Worm (Caenorhabditis elegans) whole organism, young adult: ENCODE results near the gene ugt-65.

ENCODE experiments used
- B0336.3 ChIP-seq: fragments of 200-800 bp; sonication (Bioruptor generic); IDR thresholded peaks from 2 replicates; pipeline ENCODE4 v1.3.6; 2022; ENCODE audit warnings: missing genetic modification characterization, missing compliant biosample characterization
- F49E8.2 ChIP-seq: sonication (generic microtip); optimal IDR thresholded peaks from 3 replicates; lab custom pipeline; 2017; ENCODE audit warnings: missing genetic modification characterization, mild to moderate bottlenecking, missing compliant biosample characterization, antibody characterized with exemption, moderate library complexity; ENCODE audit not compliant: insufficient read depth
- F57A8.1 ChIP-seq: fragments of 200-800 bp; sonication (Bioruptor generic); optimal IDR thresholded peaks from 2 replicates; lab custom pipeline; 2018; ENCODE audit warnings: mild to moderate bottlenecking, missing genetic modification characterization, moderate library complexity, missing compliant biosample characterization
- K11D2.4 ChIP-seq: fragments of 200-800 bp; sonication (Bioruptor generic); IDR thresholded peaks from 2 replicates; pipeline ENCODE4 v1.3.6; 2022; ENCODE audit warnings: missing genetic modification reagents, missing genetic modification characterization, missing compliant biosample characterization
- K12H6.12 ChIP-seq: fragments of 200-800 bp; sonication (Bioruptor generic); optimal IDR thresholded peaks from 2 replicates; lab custom pipeline; 2018; ENCODE audit warnings: mild to moderate bottlenecking, missing genetic modification characterization, missing compliant biosample characterization
- T26A5.8 ChIP-seq: sonication (generic microtip); optimal IDR thresholded peaks from 2 replicates; lab custom pipeline; 2016; ENCODE audit warnings: missing genetic modification characterization, missing compliant biosample characterization
- Y95B8A.8 ChIP-seq: fragments of 200-800 bp; sonication (Bioruptor generic); IDR thresholded peaks from 2 replicates; pipeline ENCODE4 v1.3.6; 2022; ENCODE audit warnings: missing genetic modification reagents, missing genetic modification characterization, missing compliant biosample characterization
- ZK185.1 ChIP-seq: sonication (generic microtip); optimal IDR thresholded peaks from 2 replicates; lab custom pipeline; 2016; ENCODE audit warnings: mild to moderate bottlenecking, missing genetic modification characterization, missing compliant biosample characterization; ENCODE audit not compliant: poor library complexity, severe bottlenecking
- aptf-3 ChIP-seq: fragments of 200-800 bp; sonication (Bioruptor generic); IDR thresholded peaks from 2 replicates; pipeline ENCODE4 v1.3.6; 2022; ENCODE audit warnings: missing genetic modification characterization, missing compliant biosample characterization
- atf-7 ChIP-seq: sonication (generic microtip); optimal IDR thresholded peaks from 2 replicates; lab custom pipeline; 2017; ENCODE audit warnings: mild to moderate bottlenecking, missing genetic modification characterization, missing compliant biosample characterization
- athp-1 ChIP-seq: sonication (generic microtip); optimal IDR thresholded peaks from 2 replicates; lab custom pipeline; 2017; ENCODE audit warnings: mild to moderate bottlenecking, missing genetic modification characterization, missing compliant biosample characterization
- attf-5 ChIP-seq: fragments of 200-800 bp; sonication (Bioruptor generic); optimal IDR thresholded peaks from 2 replicates; lab custom pipeline; 2018; ENCODE audit warnings: mild to moderate bottlenecking, missing genetic modification characterization, missing compliant biosample characterization
- attf-6 ChIP-seq: fragments of 200-800 bp; sonication (Bioruptor generic); IDR thresholded peaks from 2 replicates; pipeline ENCODE4 v1.3.6; 2022; ENCODE audit warnings: missing genetic modification reagents, missing genetic modification characterization, missing compliant biosample characterization
- ccch-3 ChIP-seq: fragments of 200-800 bp; sonication (Bioruptor generic); optimal IDR thresholded peaks from 2 replicates; lab custom pipeline; 2018; ENCODE audit warnings: mild to moderate bottlenecking, missing genetic modification characterization, missing compliant biosample characterization
- cebp-1 ChIP-seq, 2 experiments: fragments of 200-800 bp in 1 of 2; sonication (Bioruptor generic) in 1 of 2; sonication (generic microtip) in 1 of 2; IDR thresholded peaks in 1 of 2; optimal IDR thresholded peaks in 1 of 2; 2 replicates each; pipeline versions ENCODE4 v1.3.6 to Lab custom; 2017 to 2022; ENCODE audit warnings: missing compliant biosample characterization in 2 of 2, missing genetic modification characterization in 2 of 2, mild to moderate bottlenecking in 1 of 2, missing genetic modification reagents in 1 of 2, moderate library complexity in 1 of 2
- ceh-79 ChIP-seq: sonication (generic microtip); optimal IDR thresholded peaks from 2 replicates; lab custom pipeline; 2017; ENCODE audit warnings: mild to moderate bottlenecking, missing genetic modification characterization, missing compliant biosample characterization
- chd-7 ChIP-seq: sonication (generic microtip); optimal IDR thresholded peaks from 2 replicates; lab custom pipeline; 2016; ENCODE audit warnings: mild to moderate bottlenecking, missing genetic modification characterization, moderate library complexity, missing compliant biosample characterization
- egl-18 ChIP-seq: fragments of 200-800 bp; sonication (Bioruptor generic); IDR thresholded peaks from 2 replicates; pipeline ENCODE4 v1.3.6; 2022; ENCODE audit warnings: missing genetic modification reagents, missing genetic modification characterization, missing compliant biosample characterization
- ets-4 ChIP-seq: fragments of 200-800 bp; sonication (Bioruptor generic); optimal IDR thresholded peaks from 2 replicates; lab custom pipeline; 2018; ENCODE audit warnings: mild to moderate bottlenecking, missing genetic modification characterization, missing compliant biosample characterization
- him-1 ChIP-seq: sonication (generic microtip); optimal IDR thresholded peaks from 2 replicates; lab custom pipeline; 2016; ENCODE audit warnings: missing genotype, missing genetic modification reagents, missing genetic modification characterization, missing compliant biosample characterization
- hlh-26 ChIP-seq: fragments of 200-800 bp; sonication (Bioruptor generic); conservative IDR thresholded peaks from 2 replicates; pipeline ENCODE4 v1.3.6; 2022; ENCODE audit warnings: missing genetic modification reagents, missing genetic modification characterization, missing compliant biosample characterization
- hsf-1 ChIP-seq: fragments of 200-800 bp; sonication (Bioruptor generic); IDR thresholded peaks from 2 replicates; pipeline ENCODE4 v1.3.6; 2022; ENCODE audit warnings: missing genetic modification reagents, missing genetic modification characterization, missing compliant biosample characterization
- let-526 ChIP-seq: fragments of 200-800 bp; sonication (Bioruptor generic); IDR thresholded peaks from 2 replicates; pipeline ENCODE4 v1.3.6; 2022; ENCODE audit warnings: missing genetic modification reagents, missing genetic modification characterization, missing compliant biosample characterization
- lin-26 ChIP-seq: fragments of 200-800 bp; sonication (Bioruptor generic); IDR thresholded peaks from 2 replicates; pipeline ENCODE4 v1.3.6; 2022; ENCODE audit warnings: missing genetic modification reagents, missing genetic modification characterization, missing compliant biosample characterization
- lin-54 ChIP-seq: fragments of 200-800 bp; sonication (Bioruptor generic); optimal IDR thresholded peaks from 2 replicates; lab custom pipeline; 2018; ENCODE audit warnings: mild to moderate bottlenecking, missing genetic modification characterization, missing compliant biosample characterization
- lir-1 ChIP-seq: fragments of 200-800 bp; sonication (Bioruptor generic); conservative IDR thresholded peaks from 2 replicates; pipeline ENCODE4 v1.3.6; 2022; ENCODE audit warnings: missing genetic modification reagents, missing genetic modification characterization, missing compliant biosample characterization
- lsl-1 ChIP-seq: fragments of 200-800 bp; sonication (Bioruptor generic); optimal IDR thresholded peaks from 2 replicates; lab custom pipeline; 2018; ENCODE audit warnings: mild to moderate bottlenecking, missing genetic modification characterization, moderate library complexity, missing compliant biosample characterization
- nfyb-1 ChIP-seq: fragments of 200-800 bp; sonication (Bioruptor generic); IDR thresholded peaks from 2 replicates; pipeline ENCODE4 v1.3.6; 2022; ENCODE audit warnings: missing genetic modification reagents, missing genetic modification characterization, missing compliant biosample characterization
- rec-8 ChIP-seq, 2 experiments: sonication (generic microtip); optimal IDR thresholded peaks; 2 replicates each; lab custom pipeline; 2016; ENCODE audit warnings: mild to moderate bottlenecking in 2 of 2, missing genetic modification characterization in 2 of 2, missing genetic modification reagents in 2 of 2, missing genotype in 2 of 2, missing biosample characterization in 1 of 2, missing compliant biosample characterization in 1 of 2, moderate library complexity in 1 of 2
- repo-1 ChIP-seq: sonication (generic microtip); optimal IDR thresholded peaks from 2 replicates; lab custom pipeline; 2017; ENCODE audit warnings: mild to moderate bottlenecking, missing genetic modification characterization, missing compliant biosample characterization
- rpc-1 ChIP-seq, 2 experiments: fragments of 150-350 bp in 1 of 2; sonication (generic microtip) in 1 of 2; optimal IDR thresholded peaks; 2 replicates each; lab custom pipeline; 2014 to 2018; ENCODE audit warnings: missing biosample characterization in 1 of 2, missing genetic modification characterization in 1 of 2, missing genetic modification reagents in 1 of 2, missing genotype in 1 of 2
- sdz-38 ChIP-seq: sonication (generic microtip); optimal IDR thresholded peaks from 2 replicates; lab custom pipeline; 2016; ENCODE audit warnings: missing genotype, missing genetic modification characterization, missing compliant biosample characterization
- snpc-1.1 ChIP-seq: sonication (generic microtip); optimal IDR thresholded peaks from 2 replicates; lab custom pipeline; 2017; ENCODE audit warnings: missing genetic modification characterization, mild to moderate bottlenecking, missing compliant biosample characterization, antibody characterized with exemption, moderate library complexity, missing genotype, missing genetic modification reagents; ENCODE audit not compliant: insufficient read depth
- snpc-1.3 ChIP-seq: sonication (generic microtip); optimal IDR thresholded peaks from 2 replicates; lab custom pipeline; 2017; ENCODE audit warnings: missing genetic modification characterization, mild to moderate bottlenecking, missing compliant biosample characterization, antibody characterized with exemption, moderate library complexity, missing genotype, missing genetic modification reagents; ENCODE audit not compliant: insufficient read depth
- snpc-4 ChIP-seq, 5 experiments: fragments of 150-350 bp in 1 of 5; sonication (generic microtip) in 4 of 5; optimal IDR thresholded peaks; 2 replicates each; lab custom pipeline; 2014 to 2018; ENCODE audit warnings: missing genetic modification characterization in 5 of 5, missing biosample characterization in 3 of 5, antibody characterized with exemption in 2 of 5, mild to moderate bottlenecking in 2 of 5, missing compliant biosample characterization in 2 of 5, missing genotype in 2 of 5, moderate library complexity in 2 of 5, missing genetic modification reagents in 1 of 5
- tbp1 ChIP-seq: fragments of 200-800 bp; sonication (Bioruptor generic); optimal IDR thresholded peaks from 2 replicates; lab custom pipeline; 2018; ENCODE audit warnings: mild to moderate bottlenecking, missing genetic modification characterization, missing compliant biosample characterization
- tlf-1 ChIP-seq: fragments of 200-800 bp; sonication (Bioruptor generic); optimal IDR thresholded peaks from 2 replicates; lab custom pipeline; 2018; ENCODE audit warnings: mild to moderate bottlenecking, missing genetic modification characterization, missing compliant biosample characterization
- unc-130 ChIP-seq: sonication (generic microtip); optimal IDR thresholded peaks from 2 replicates; lab custom pipeline; 2016; ENCODE audit warnings: missing genetic modification reagents, missing genetic modification characterization, missing compliant biosample characterization
- unc-62 ChIP-seq: fragments of 150-350 bp; optimal IDR thresholded peaks from 2 replicates; lab custom pipeline; 2014; ENCODE audit warnings: missing biosample characterization, missing genetic modification reagents, missing genetic modification characterization
- zfh-2 ChIP-seq: fragments of 200-800 bp; sonication (Bioruptor generic); conservative IDR thresholded peaks from 2 replicates; pipeline ENCODE4 v1.3.6; 2022; ENCODE audit warnings: missing genetic modification reagents, missing genetic modification characterization, missing compliant biosample characterization
- ztf-26 ChIP-seq: sonication (generic microtip); optimal IDR thresholded peaks from 2 replicates; lab custom pipeline; 2017; ENCODE audit warnings: missing genetic modification characterization, missing compliant biosample characterization
- ztf-3 ChIP-seq: fragments of 200-800 bp; sonication (Bioruptor generic); optimal IDR thresholded peaks from 2 replicates; lab custom pipeline; 2018; ENCODE audit warnings: mild to moderate bottlenecking, missing genetic modification characterization, missing compliant biosample characterization

The ugt-65 gene

DNA sequence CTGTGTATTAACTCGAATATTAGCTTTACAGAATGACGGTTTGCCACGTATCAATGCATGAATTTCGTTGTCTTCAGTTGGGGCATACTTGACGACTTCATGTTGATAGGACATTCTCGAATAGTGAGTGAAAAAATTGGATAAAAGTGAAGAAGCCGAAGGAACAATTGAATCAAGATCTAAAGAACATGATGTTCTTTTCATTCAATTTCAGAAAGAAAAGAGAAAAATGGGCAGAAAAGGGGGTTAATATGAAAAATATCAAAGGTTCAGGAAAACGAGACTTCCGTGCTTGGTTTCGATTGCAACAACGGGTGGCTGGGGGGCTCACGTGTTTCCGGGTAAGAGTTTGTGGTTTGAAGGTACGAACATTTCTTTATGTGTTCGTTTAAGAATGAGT, 5.9 kb upstream of the ugt-65 start:
- TF ChIP-seq ets-4 (GFP tag; lab: Kevin White, UChicago) = no peak
- no peak for TF ChIP-seq zfh-2 (GFP tag; lab: Robert Waterston, UW)
- TF ChIP-seq ccch-3 (GFP tag; lab: Kevin White, UChicago) = no peak
- TF ChIP-seq egl-18 (GFP tag; lab: Robert Waterston, UW) = no peak
- no peak for TF ChIP-seq snpc-1.3
- no peak for TF ChIP-seq unc-62 (GFP tag; lab: Kevin White, UChicago)
- TF ChIP-seq rec-8 (tag; optimal IDR thresholded peaks at IDR 0.05; lab: Kevin White, UChicago) = no peak
- TF ChIP-seq F57A8.1 (GFP tag; lab: Kevin White, UChicago) = no peak
- TF ChIP-seq F49E8.2 = no peak
- TF ChIP-seq lin-26 (GFP tag; lab: Robert Waterston, UW) = no peak
- TF ChIP-seq snpc-4 (GFP tag; optimal IDR thresholded peaks at IDR 0.05; lab: Kevin White, UChicago) = no peak
- TF ChIP-seq snpc-4 (tag; optimal IDR thresholded peaks at IDR 0.05; lab: Kevin White, UChicago) = no peak
- no peak for TF ChIP-seq ztf-3 (GFP tag; lab: Kevin White, UChicago)

DNA sequence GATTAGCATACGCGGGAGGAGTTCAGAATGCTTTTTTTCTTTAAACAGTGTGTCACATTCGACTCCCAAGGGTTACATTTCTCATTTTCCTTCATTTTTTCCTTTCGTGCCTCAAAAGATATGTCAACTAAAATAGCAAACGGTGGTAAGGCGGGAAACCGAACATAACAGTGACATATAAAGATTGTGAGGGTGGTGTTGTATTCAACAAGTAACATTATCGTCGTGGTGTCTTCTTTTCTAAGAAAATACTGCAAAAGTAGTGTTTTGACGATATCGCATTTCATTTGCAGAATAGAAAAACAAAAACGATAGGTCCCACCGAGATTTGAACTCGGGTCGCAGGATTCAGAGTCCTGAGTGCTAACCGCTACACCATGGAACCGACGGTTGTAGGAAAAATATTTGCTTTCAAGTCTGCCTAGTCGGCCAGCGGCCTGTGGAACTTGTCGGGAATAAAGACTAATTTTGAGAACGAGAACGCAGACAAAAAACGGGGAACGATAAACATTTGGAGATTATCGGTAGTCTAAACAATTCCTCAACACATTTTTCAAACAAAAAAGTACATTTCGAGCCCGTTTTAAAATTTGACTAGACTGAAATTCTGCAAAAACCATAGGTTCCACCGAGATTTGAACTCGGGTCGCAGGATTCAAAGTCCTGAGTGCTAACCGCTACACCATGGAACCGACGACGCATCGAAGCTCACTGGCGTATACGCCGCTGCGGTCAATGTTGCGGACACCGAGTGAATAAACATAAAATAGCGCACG, 3.7 kb upstream of the ugt-65 start:
- peak; percentile 3 for TF ChIP-seq T26A5.8 (tag; lab: Kevin White, UChicago)
- TF ChIP-seq unc-130 (GFP tag; lab: Kevin White, UChicago) = peak; percentile 3
- TF ChIP-seq ccch-3 (GFP tag; lab: Kevin White, UChicago) = no peak
- peak; percentile 12 for TF ChIP-seq chd-7 (tag; lab: Kevin White, UChicago)
- TF ChIP-seq aptf-3 (GFP tag; lab: Robert Waterston, UW) = no peak
- peak; percentile 19 for TF ChIP-seq attf-5 (GFP tag; lab: Kevin White, UChicago)
- TF ChIP-seq ztf-26 = peak; percentile 12
- peak; percentile 13 for TF ChIP-seq lin-54
- TF ChIP-seq attf-6 = 0 out of 2 replicates have a peak, but pooled peaks have one; percentile 40
- TF ChIP-seq cebp-1 (GFP tag; IDR thresholded peaks at IDR 0.05; lab: Robert Waterston, UW) = no peak
- peak; percentile 44 for TF ChIP-seq cebp-1 (tag; optimal IDR thresholded peaks at IDR 0.05; lab: Kevin White, UChicago)
- TF ChIP-seq let-526 = 0 out of 2 replicates have a peak, but pooled peaks have one; percentile 24
- no peak for TF ChIP-seq hlh-26 (GFP tag; lab: Robert Waterston, UW)
- TF ChIP-seq atf-7 (tag; lab: Kevin White, UChicago) = peak; percentile 11
- peak; percentile 77 for TF ChIP-seq lin-26 (GFP tag; lab: Robert Waterston, UW)
- no peak for TF ChIP-seq repo-1 (tag; lab: Kevin White, UChicago)
- peak; percentile 92 for TF ChIP-seq tbp1 (GFP tag; lab: Kevin White, UChicago)
- peak; percentile 86 for TF ChIP-seq snpc-1.1 (tag; lab: Kevin White, UChicago)
- TF ChIP-seq tlf-1 (GFP tag; lab: Kevin White, UChicago) = peak; percentile 18
- peak; percentile 43 for TF ChIP-seq ZK185.1
- peak; percentile 41 for TF ChIP-seq lsl-1 (GFP tag; lab: Kevin White, UChicago)
- TF ChIP-seq sdz-38 = no peak
- peak; percentile 71 for TF ChIP-seq him-1
- TF ChIP-seq B0336.3 (GFP tag; lab: Robert Waterston, UW) = peak; percentile 33; the same call in 1 of the 2 replicates
- TF ChIP-seq rpc-1 (optimal IDR thresholded peaks at IDR 0.05; lab: Kevin White, UChicago) = peak; percentile 71
- TF ChIP-seq rpc-1 (tag; optimal IDR thresholded peaks at IDR 0.05; lab: Kevin White, UChicago) = peak; percentile 80
- no peak for TF ChIP-seq K11D2.4 (GFP tag; lab: Robert Waterston, UW)
- peak; percentile 66 for TF ChIP-seq snpc-4 (GFP tag; optimal IDR thresholded peaks at IDR 0.05; lab: Kevin White, UChicago)
- peak; percentile 62 to 91 (median 88) for TF ChIP-seq snpc-4 (tag; optimal IDR thresholded peaks at IDR 0.05; lab: Kevin White, UChicago)
- 0 out of 2 replicates have a peak, but pooled peaks have one; percentile 20 for TF ChIP-seq Y95B8A.8 (GFP tag; lab: Robert Waterston, UW)
- no peak for TF ChIP-seq lir-1
- peak; percentile 59; the same call in 1 of the 2 replicates for TF ChIP-seq hsf-1
- TF ChIP-seq nfyb-1 (GFP tag; lab: Robert Waterston, UW) = peak; percentile 41; the same call in 1 of the 2 replicates
- TF ChIP-seq K12H6.12 = no peak
- peak; percentile 57 for TF ChIP-seq athp-1 (tag; lab: Kevin White, UChicago)
- TF ChIP-seq ceh-79 = no peak
